Worm (Caenorhabditis elegans) whole organism, L3 larva: ENCODE data around the gene F25G6.9.
A peak's percentile ranks its signal among the peaks of the same experiment; 100 is the strongest.

ENCODE experiments used
- ZK546.5 ChIP-seq: sonication (generic microtip); optimal IDR thresholded peaks from 2 replicates; lab custom pipeline; 2017; ENCODE audit warnings: missing biosample characterization, missing genetic modification characterization
- ama-1 ChIP-seq: fragments of 150-350 bp; optimal IDR thresholded peaks from 2 replicates; lab custom pipeline; 2018
- ceh-16 ChIP-seq: sonication (generic microtip); optimal IDR thresholded peaks from 2 replicates; lab custom pipeline; 2017; ENCODE audit warnings: missing biosample characterization, missing genetic modification characterization
- ceh-28 ChIP-seq: fragments of 150-350 bp; optimal IDR thresholded peaks from 2 replicates; lab custom pipeline; 2014; ENCODE audit warnings: missing biosample characterization, missing genetic modification reagents, missing genetic modification characterization
- ceh-82 ChIP-seq: fragments of 150-350 bp; optimal IDR thresholded peaks from 2 replicates; lab custom pipeline; 2014; ENCODE audit warnings: missing biosample characterization, missing genetic modification characterization
- egl-27 ChIP-seq: sonication (generic microtip); optimal IDR thresholded peaks from 4 replicates; lab custom pipeline; 2017; ENCODE audit warnings: missing biosample characterization, missing genetic modification reagents, missing genetic modification characterization
- egl-5 ChIP-seq: fragments of 150-350 bp; optimal IDR thresholded peaks from 2 replicates; lab custom pipeline; 2017; ENCODE audit warnings: missing biosample characterization, missing genetic modification reagents, missing genetic modification characterization, inconsistent platforms
- elt-1 ChIP-seq: fragments of 150-350 bp; optimal IDR thresholded peaks from 2 replicates; lab custom pipeline; 2014; ENCODE audit warnings: missing biosample characterization, missing genetic modification characterization
- elt-2 ChIP-seq: sonication (generic microtip); optimal IDR thresholded peaks from 2 replicates; lab custom pipeline; 2016; ENCODE audit warnings: missing genetic modification reagents, mild to moderate bottlenecking, missing genetic modification characterization, missing compliant biosample characterization
- elt-3 ChIP-seq, 3 experiments: fragments of 150-350 bp in 1 of 3; sonication (generic microtip) in 2 of 3; optimal IDR thresholded peaks; 2 replicates in 2 of 3; 4 replicates in 1 of 3; lab custom pipeline; 2014 to 2017; ENCODE audit warnings: missing biosample characterization in 3 of 3, missing genetic modification characterization in 3 of 3
- eor-1 ChIP-seq, 2 experiments: fragments of 150-350 bp; optimal IDR thresholded peaks; 2 replicates each; lab custom pipeline; 2014 to 2018; ENCODE audit warnings: missing biosample characterization in 2 of 2, missing genetic modification characterization in 2 of 2
- fkh-2 ChIP-seq: fragments of 150-350 bp; optimal IDR thresholded peaks from 2 replicates; lab custom pipeline; 2014; ENCODE audit warnings: missing biosample characterization, missing genetic modification reagents, missing genetic modification characterization
- hmg-11 ChIP-seq: sonication (generic microtip); optimal IDR thresholded peaks from 2 replicates; lab custom pipeline; 2016; ENCODE audit warnings: missing genetic modification characterization, missing compliant biosample characterization
- jun-1 ChIP-seq: fragments of 150-350 bp; optimal IDR thresholded peaks from 2 replicates; lab custom pipeline; 2014; ENCODE audit warnings: missing biosample characterization, missing genetic modification reagents, missing genetic modification characterization
- lin-15B ChIP-seq: fragments of 150-350 bp; optimal IDR thresholded peaks from 2 replicates; lab custom pipeline; 2014; ENCODE audit warnings: missing biosample characterization, missing genetic modification characterization
- lsy-12 ChIP-seq: sonication (generic microtip); optimal IDR thresholded peaks from 2 replicates; lab custom pipeline; 2016; ENCODE audit warnings: mild to moderate bottlenecking, missing genetic modification characterization, missing compliant biosample characterization
- mdl-1 ChIP-seq: fragments of 150-350 bp; optimal IDR thresholded peaks from 2 replicates; lab custom pipeline; 2014; ENCODE audit warnings: missing biosample characterization, missing genetic modification characterization
- mml-1 ChIP-seq: fragments of 150-350 bp; sonication (generic microtip); optimal IDR thresholded peaks from 3 replicates; lab custom pipeline; 2014; ENCODE audit warnings: missing biosample characterization, missing genetic modification characterization
- nfya-1 ChIP-seq: sonication (generic microtip); optimal IDR thresholded peaks from 2 replicates; lab custom pipeline; 2017; ENCODE audit warnings: missing genetic modification characterization, mild to moderate bottlenecking, missing compliant biosample characterization, antibody characterized with exemption, moderate library complexity; ENCODE audit not compliant: insufficient read depth
- nhr-11 ChIP-seq: fragments of 150-350 bp; optimal IDR thresholded peaks from 2 replicates; lab custom pipeline; 2014; ENCODE audit warnings: missing biosample characterization, missing genetic modification characterization
- nhr-12 ChIP-seq: fragments of 150-350 bp; optimal IDR thresholded peaks from 2 replicates; lab custom pipeline; 2014; ENCODE audit warnings: missing biosample characterization, missing genetic modification characterization
- nhr-25 ChIP-seq: sonication (generic microtip); optimal IDR thresholded peaks from 2 replicates; lab custom pipeline; 2017; ENCODE audit warnings: missing biosample characterization, missing genetic modification characterization
- nhr-28 ChIP-seq: fragments of 150-350 bp; optimal IDR thresholded peaks from 2 replicates; lab custom pipeline; 2014; ENCODE audit warnings: missing biosample characterization, missing genetic modification characterization
- nhr-43 ChIP-seq: sonication (generic microtip); optimal IDR thresholded peaks from 2 replicates; lab custom pipeline; 2016; ENCODE audit warnings: mild to moderate bottlenecking, missing genetic modification characterization, missing compliant biosample characterization; ENCODE audit not compliant: poor library complexity, severe bottlenecking
- nhr-67 ChIP-seq: fragments of 150-350 bp; optimal IDR thresholded peaks from 2 replicates; lab custom pipeline; 2014; ENCODE audit warnings: missing biosample characterization, missing genetic modification characterization
- pha-4 ChIP-seq: fragments of 150-350 bp; optimal IDR thresholded peaks from 2 replicates; lab custom pipeline; 2014; ENCODE audit warnings: missing biosample characterization, missing genetic modification reagents, missing genetic modification characterization
- pqm-1 ChIP-seq: fragments of 150-350 bp; optimal IDR thresholded peaks from 2 replicates; lab custom pipeline; 2017; ENCODE audit warnings: missing biosample characterization, missing genetic modification characterization, inconsistent platforms
- skn-1 ChIP-seq: fragments of 150-350 bp; optimal IDR thresholded peaks from 2 replicates; lab custom pipeline; 2014; ENCODE audit warnings: missing biosample characterization, missing genetic modification characterization
- snpc-4 ChIP-seq: fragments of 150-350 bp; optimal IDR thresholded peaks from 2 replicates; lab custom pipeline; 2014; ENCODE audit warnings: missing biosample characterization, missing genetic modification characterization
- tbx-2 ChIP-seq: sonication (generic microtip); optimal IDR thresholded peaks from 2 replicates; lab custom pipeline; 2016; ENCODE audit warnings: mild to moderate bottlenecking, missing genetic modification characterization, missing compliant biosample characterization
- unc-39 ChIP-seq: sonication (generic microtip); optimal IDR thresholded peaks from 4 replicates; lab custom pipeline; 2017; ENCODE audit warnings: missing biosample characterization, missing genetic modification characterization
- unc-62 ChIP-seq: fragments of 150-350 bp; sonication (generic microtip); optimal IDR thresholded peaks from 4 replicates; lab custom pipeline; 2014; ENCODE audit warnings: missing biosample characterization, missing genetic modification reagents, missing genetic modification characterization
- ztf-11 ChIP-seq: fragments of 150-350 bp; optimal IDR thresholded peaks from 2 replicates; lab custom pipeline; 2014; ENCODE audit warnings: missing biosample characterization, missing genetic modification characterization
- ztf-4 ChIP-seq: fragments of 150-350 bp; optimal IDR thresholded peaks from 2 replicates; lab custom pipeline; 2014; ENCODE audit warnings: missing biosample characterization, missing genetic modification characterization

The F25G6.9 gene

ce11 chrV:8545531-8546224 lies 24.1 kb downstream of the F25G6.9 start, which contains the start of the genes slc-17.8 and asns-1:
slc-17.8 (minus strand) TSS chrV:8545581.
asns-1 (plus strand) TSS chrV:8546174.
- TF ChIP-seq pqm-1 (tag; lab: Kevin White, UChicago) (no peak), nhr-43 (tag; lab: Kevin White, UChicago) (no peak), hmg-11 (no peak), lin-15B (tag; lab: Kevin White, UChicago) (no peak), ztf-4 (tag; lab: Kevin White, UChicago) (no peak), ceh-28 (tag; lab: Kevin White, UChicago) (no peak), pha-4 (tag; lab: Kevin White, UChicago) (no peak), nhr-28 (tag; lab: Kevin White, UChicago) (no peak), snpc-4 (no peak), egl-27 (tag; lab: Kevin White, UChicago) (no peak)
- TF ChIP-seq, all 47 proteins: peak for 0

- no peak for TF ChIP-seq mdl-1 (tag; lab: Kevin White, UChicago)
- TF ChIP-seq pha-4 (tag; lab: Kevin White, UChicago) = no peak
- TF ChIP-seq ceh-16 (tag; lab: Kevin White, UChicago) = no peak
- TF ChIP-seq lin-15B (tag; lab: Kevin White, UChicago) = no peak
- no peak for TF ChIP-seq egl-5 (tag; lab: Kevin White, UChicago)
- TF ChIP-seq eor-1 (tag; optimal IDR thresholded peaks at IDR 0.05; lab: Kevin White, UChicago) = no peak
- no peak for TF ChIP-seq nhr-11
- no peak for TF ChIP-seq jun-1
- no peak for TF ChIP-seq nfya-1 (tag; lab: Kevin White, UChicago)
- no peak for TF ChIP-seq ceh-82 (tag; lab: Kevin White, UChicago)
- no peak for TF ChIP-seq nhr-12 (tag; lab: Kevin White, UChicago)
- no peak for TF ChIP-seq unc-39 (tag; lab: Kevin White, UChicago)
- no peak for TF ChIP-seq ama-1 (lab: Kevin White, UChicago)
- TF ChIP-seq ztf-11 (tag; lab: Kevin White, UChicago) = no peak
- TF ChIP-seq pqm-1 (tag; lab: Kevin White, UChicago) = no peak
- no peak for TF ChIP-seq elt-3 (tag; optimal IDR thresholded peaks at IDR 0.05; lab: Kevin White, UChicago)
- no peak for TF ChIP-seq mml-1 (tag; lab: Kevin White, UChicago)
- TF ChIP-seq lsy-12 (tag; lab: Kevin White, UChicago) = no peak
Measured at ce11 chrV:8537031-8537430, 32.8 kb downstream of the F25G6.9 start, which contains the start of gene otpl-4. otpl-4 (plus strand) TSS chrV:8537331.

ce11 chrV:8536213-8536612 lies 33.6 kb downstream of the F25G6.9 start, which contains the start of gene his-39:
his-39 (plus strand) TSS chrV:8536513.
- TF ChIP-seq fkh-2 (no peak), pqm-1 (tag; lab: Kevin White, UChicago) (no peak), tbx-2 (no peak), elt-1 (no peak), nhr-43 (tag; lab: Kevin White, UChicago) (no peak), ceh-16 (tag; lab: Kevin White, UChicago) (no peak), nhr-25 (tag; lab: Kevin White, UChicago) (no peak), nhr-67 (tag; lab: Kevin White, UChicago) (no peak), lin-15B (tag; lab: Kevin White, UChicago) (no peak), ZK546.5 (tag; lab: Kevin White, UChicago) (no peak), egl-27 (tag; lab: Kevin White, UChicago) (no peak), unc-62 (GFP tag; lab: Kevin White, UChicago) (no peak), skn-1 (no peak), jun-1 (no peak), eor-1 (tag; optimal IDR thresholded peaks at IDR 0.05; lab: Kevin White, UChicago) (no peak), snpc-4 (no peak)

- peak; percentile 50 for TF ChIP-seq nhr-25 (tag; lab: Kevin White, UChicago)
- peak; percentile 26 for TF ChIP-seq nhr-43 (tag; lab: Kevin White, UChicago)
- TF ChIP-seq elt-2 (tag; lab: Kevin White, UChicago) = peak; percentile 23
Measured at ce11 chrV:8534534-8535283, 35.1 kb downstream of the F25G6.9 start, which contains the start of the genes his-6 and his-5. his-6 (minus strand) TSS chrV:8534977. his-5 (plus strand) TSS chrV:8535214.
